Worm (Caenorhabditis elegans): Measurements from ENCODE around the gene iars-1.

Gene iars-1

ce11 chrIV:10366018-10366417, 2.4 kb upstream of the iars-1 start, which contains the start of gene sir-2.1:
Gene sir-2.1 (minus strand): TSS chrIV:10366229.
- peak; percentile 47 for TF ChIP-seq mep-1 (tag; optimal IDR thresholded peaks at IDR 0.05)
- TF ChIP-seq sptf-1 (tag; optimal IDR thresholded peaks at IDR 0.05), result no peak
- TF ChIP-seq hlh-1 (tag; optimal IDR thresholded peaks at IDR 0.05), result no peak
- no peak for TF ChIP-seq unc-39 (tag; optimal IDR thresholded peaks at IDR 0.05)
- TF ChIP-seq nhr-2 (tag; optimal IDR thresholded peaks at IDR 0.05), result no peak
- TF ChIP-seq lsy-2 (tag; optimal IDR thresholded peaks at IDR 0.05), result peak; percentile 14
- no peak for TF ChIP-seq elt-1 (tag; optimal IDR thresholded peaks at IDR 0.05; ENCODE audit: borderline replicate concordance, insufficient read depth)
- TF ChIP-seq ham-2 (GFP tag; optimal IDR thresholded peaks at IDR 0.05), result no peak
- TF ChIP-seq pha-4 (tag; optimal IDR thresholded peaks at IDR 0.05), result no peak
- TF ChIP-seq lin-13 (tag; optimal IDR thresholded peaks at IDR 0.05), result peak; percentile 8
- no peak for TF ChIP-seq bed-3 (GFP tag; optimal IDR thresholded peaks at IDR 0.05)
- no peak for TF ChIP-seq nhr-76 (tag; optimal IDR thresholded peaks at IDR 0.05)
- no peak for TF ChIP-seq nhr-12 (tag; optimal IDR thresholded peaks at IDR 0.05)
- no peak for TF ChIP-seq snpc-4 (tag; optimal IDR thresholded peaks at IDR 0.05)
- no peak for TF ChIP-seq zip-8 (tag; optimal IDR thresholded peaks at IDR 0.05)
- no peak for TF ChIP-seq elt-3 (tag; optimal IDR thresholded peaks at IDR 0.05)
- TF ChIP-seq ceh-43 (GFP tag; optimal IDR thresholded peaks at IDR 0.05), result no peak
- no peak for TF ChIP-seq M03D4.4 (tag; optimal IDR thresholded peaks at IDR 0.05)
- TF ChIP-seq cnd-1 (tag; optimal IDR thresholded peaks at IDR 0.05), result no peak
- no peak for TF ChIP-seq mls-2 (tag; optimal IDR thresholded peaks at IDR 0.05)
- peak; percentile 46 for TF ChIP-seq ces-1 (GFP tag; optimal IDR thresholded peaks at IDR 0.05)
- no peak for TF ChIP-seq sem-2 (GFP tag; optimal IDR thresholded peaks at IDR 0.05)

ce11 chrIV:10367740-10368246, 608 bp upstream of the iars-1 start, which contains the start of gene pges-2:
Gene pges-2 (minus strand): TSS chrIV:10367790.
- TF ChIP-seq lin-13 (tag; optimal IDR thresholded peaks at IDR 0.05), result no peak
- peak; percentile 52 for TF ChIP-seq ces-1 (GFP tag; optimal IDR thresholded peaks at IDR 0.05)
- TF ChIP-seq drap-1 (GFP tag; optimal IDR thresholded peaks at IDR 0.05), result no peak
- TF ChIP-seq unc-120 (tag; optimal IDR thresholded peaks at IDR 0.05; ENCODE audit: poor library complexity, severe bottlenecking), result peak; percentile 0
- TF ChIP-seq ham-2 (GFP tag; optimal IDR thresholded peaks at IDR 0.05), result no peak
- TF ChIP-seq mab-5 (tag; optimal IDR thresholded peaks at IDR 0.05), result no peak
- TF ChIP-seq ceh-43 (GFP tag; optimal IDR thresholded peaks at IDR 0.05), result no peak
- no peak for TF ChIP-seq blmp-1 (tag; optimal IDR thresholded peaks at IDR 0.05)
- no peak for TF ChIP-seq nhr-2 (tag; optimal IDR thresholded peaks at IDR 0.05)
- no peak for TF ChIP-seq M03D4.4 (tag; optimal IDR thresholded peaks at IDR 0.05)
- no peak for TF ChIP-seq ceh-39 (tag; optimal IDR thresholded peaks at IDR 0.05)
- TF ChIP-seq lsy-2 (tag; optimal IDR thresholded peaks at IDR 0.05), result peak; percentile 12
- TF ChIP-seq lin-32 (GFP tag; optimal IDR thresholded peaks at IDR 0.05), result no peak
- no peak for TF ChIP-seq zip-8 (tag; optimal IDR thresholded peaks at IDR 0.05)

ce11 chrIV:10373772-10374288, 5.4 kb downstream of the iars-1 start, which contains the start of gene mpz-5:
Gene mpz-5 (minus strand): TSS chrIV:10373822.
- TF ChIP-seq mab-5 (tag; optimal IDR thresholded peaks at IDR 0.05) (no peak), drap-1 (GFP tag; optimal IDR thresholded peaks at IDR 0.05) (no peak), snpc-4 (tag; optimal IDR thresholded peaks at IDR 0.05) (no peak), nhr-28 (tag; optimal IDR thresholded peaks at IDR 0.05) (no peak), cnd-1 (tag; optimal IDR thresholded peaks at IDR 0.05) (no peak), sptf-1 (tag; optimal IDR thresholded peaks at IDR 0.05) (peak; percentile 75), pha-4 (tag; optimal IDR thresholded peaks at IDR 0.05) (peak; percentile 0), zip-8 (tag; optimal IDR thresholded peaks at IDR 0.05) (no peak), lsy-2 (tag; optimal IDR thresholded peaks at IDR 0.05) (peak; percentile 64), ceh-39 (tag; optimal IDR thresholded peaks at IDR 0.05) (no peak), blmp-1 (tag; optimal IDR thresholded peaks at IDR 0.05) (no peak), flh-1 (GFP tag; optimal IDR thresholded peaks at IDR 0.05) (no peak), lin-13 (tag; optimal IDR thresholded peaks at IDR 0.05) (peak; percentile 60), nhr-237 (tag; optimal IDR thresholded peaks at IDR 0.05) (peak; percentile 23), nhr-76 (tag; optimal IDR thresholded peaks at IDR 0.05) (no peak), nhr-2 (tag; optimal IDR thresholded peaks at IDR 0.05) (no peak), sem-2 (GFP tag; optimal IDR thresholded peaks at IDR 0.05) (no peak), elt-3 (tag; optimal IDR thresholded peaks at IDR 0.05) (no peak), nhr-12 (tag; optimal IDR thresholded peaks at IDR 0.05) (no peak), tbx-8 (GFP tag; optimal IDR thresholded peaks at IDR 0.05) (no peak), lin-32 (GFP tag; optimal IDR thresholded peaks at IDR 0.05) (peak; percentile 32), ztf-11 (tag; optimal IDR thresholded peaks at IDR 0.05) (no peak), hlh-1 (tag; optimal IDR thresholded peaks at IDR 0.05) (peak; percentile 24), bed-3 (GFP tag; optimal IDR thresholded peaks at IDR 0.05) (no peak), M03D4.4 (tag; optimal IDR thresholded peaks at IDR 0.05) (peak; percentile 39), ces-1 (GFP tag; optimal IDR thresholded peaks at IDR 0.05) (no peak), unc-39 (tag; optimal IDR thresholded peaks at IDR 0.05) (no peak), mep-1 (tag; optimal IDR thresholded peaks at IDR 0.05) (peak; percentile 81), ceh-43 (GFP tag; optimal IDR thresholded peaks at IDR 0.05) (peak; percentile 11), mls-2 (tag; optimal IDR thresholded peaks at IDR 0.05) (no peak), unc-62 (GFP tag; optimal IDR thresholded peaks at IDR 0.05) (no peak), ceh-83 (GFP tag; optimal IDR thresholded peaks at IDR 0.05) (peak; percentile 51), elt-1 (tag; optimal IDR thresholded peaks at IDR 0.05; ENCODE audit: borderline replicate concordance, insufficient read depth) (no peak), ham-2 (GFP tag; optimal IDR thresholded peaks at IDR 0.05) (no peak), unc-120 (tag; optimal IDR thresholded peaks at IDR 0.05; ENCODE audit: poor library complexity, severe bottlenecking) (no peak)

All from whole organism, mixed stage, embryonic.